Fruit fly (Drosophila melanogaster): ENCODE measurements around the gene Dys.

Gene Dys

dm6 chr3R:19463874-19464549 lies 3.1 kb downstream of the Dys start (continued):
- TF ChIP-seq Ets97D (GFP tag; optimal IDR thresholded peaks at IDR 0.05): no peak
- TF ChIP-seq gsb (GFP tag; IDR thresholded peaks at IDR 0.05): no peak
- TF ChIP-seq aop (GFP tag; IDR thresholded peaks at IDR 0.05): no peak
- no peak for TF ChIP-seq BEAF-32 (GFP tag; optimal IDR thresholded peaks at IDR 0.05)
- peak; percentile 4 for TF ChIP-seq cwo (GFP tag; optimal IDR thresholded peaks at IDR 0.05)
- TF ChIP-seq bsh (GFP tag; optimal IDR thresholded peaks at IDR 0.05): peak in 1 of 2 experiments; percentile 73
- peak; percentile 77 for TF ChIP-seq CG6813 (GFP tag; optimal IDR thresholded peaks at IDR 0.05)
- peak; percentile 55 for TF ChIP-seq run (tag; optimal IDR thresholded peaks at IDR 0.05)
- TF ChIP-seq Hr78 (GFP tag; optimal IDR thresholded peaks at IDR 0.05): peak in 1 of 2 experiments; percentile 3
- no peak for TF ChIP-seq Dref (GFP tag; IDR thresholded peaks at IDR 0.05)
- TF ChIP-seq CG8359 (GFP tag; optimal IDR thresholded peaks at IDR 0.05; ENCODE audit: borderline replicate concordance): peak; percentile 80
- TF ChIP-seq eyg (GFP tag; optimal IDR thresholded peaks at IDR 0.05): peak; percentile 58
- TF ChIP-seq CG17186 (GFP tag; optimal IDR thresholded peaks at IDR 0.05): peak; percentile 55
- TF ChIP-seq oc (tag; optimal IDR thresholded peaks at IDR 0.05): peak; percentile 48
- peak; percentile 4 for TF ChIP-seq Six4 (GFP tag; optimal IDR thresholded peaks at IDR 0.05)
- TF ChIP-seq CG43689 (GFP tag; IDR thresholded peaks at IDR 0.05): 0 out of 2 replicates have a peak, but pooled peaks have one; percentile 37
- TF ChIP-seq Gsc (GFP tag; IDR thresholded peaks at IDR 0.05): no peak
- TF ChIP-seq Stat92E (GFP tag; optimal IDR thresholded peaks at IDR 0.05): no peak
- TF ChIP-seq ci (GFP tag; IDR thresholded peaks at IDR 0.05): peak; percentile 90
- peak; percentile 18 for TF ChIP-seq Myb (GFP tag; optimal IDR thresholded peaks at IDR 0.05)
- no peak for TF ChIP-seq gfzf (GFP tag; optimal IDR thresholded peaks at IDR 0.05)
- no peak for TF ChIP-seq CG8478 (optimal IDR thresholded peaks at IDR 0.05)
- TF ChIP-seq CG3838 (GFP tag; optimal IDR thresholded peaks at IDR 0.05): peak; percentile 61
- peak; percentile 47 for TF ChIP-seq NC2α (GFP tag; optimal IDR thresholded peaks at IDR 0.05)
- TF ChIP-seq Dip2 (GFP tag; IDR thresholded peaks at IDR 0.05): no peak
- peak; percentile 44; the same call in 1 of the 2 replicates for TF ChIP-seq CG14014 (GFP tag; IDR thresholded peaks at IDR 0.05)
- TF ChIP-seq trem (tag; optimal IDR thresholded peaks at IDR 0.05): peak; percentile 38
- peak; percentile 78 for TF ChIP-seq CG17568 (GFP tag; optimal IDR thresholded peaks at IDR 0.05)
- TF ChIP-seq Hey (tag; optimal IDR thresholded peaks at IDR 0.05): peak; percentile 39
- no peak for TF ChIP-seq zen2 (GFP tag; IDR thresholded peaks at IDR 0.05; ENCODE audit: partially characterized antibody)
- TF ChIP-seq CG17912 (GFP tag; optimal IDR thresholded peaks at IDR 0.05): no peak
- TF ChIP-seq gce (GFP tag; IDR thresholded peaks at IDR 0.05): no peak
- peak; percentile 44 for TF ChIP-seq CG12942 (GFP tag; optimal IDR thresholded peaks at IDR 0.05)
- peak; percentile 36 for TF ChIP-seq lilli (GFP tag; optimal IDR thresholded peaks at IDR 0.05)
- peak; percentile 78 for TF ChIP-seq Camta (GFP tag; optimal IDR thresholded peaks at IDR 0.05)
- peak; percentile 14 for TF ChIP-seq Max (GFP tag; optimal IDR thresholded peaks at IDR 0.05)
- TF ChIP-seq NC2β (GFP tag; optimal IDR thresholded peaks at IDR 0.05): peak; percentile 69
- TF ChIP-seq Bdp1 (GFP tag; optimal IDR thresholded peaks at IDR 0.05): peak; percentile 45
- peak; percentile 70 for TF ChIP-seq gcm (GFP tag; optimal IDR thresholded peaks at IDR 0.05)
- peak; percentile 72 for TF ChIP-seq Side (GFP tag; optimal IDR thresholded peaks at IDR 0.05)
- peak; percentile 45; the same call in 1 of the 2 replicates for TF ChIP-seq CG32767 (GFP tag; IDR thresholded peaks at IDR 0.05)
- peak in 1 of 3 experiments; percentile 62 for TF ChIP-seq lola (GFP tag; optimal IDR thresholded peaks at IDR 0.05)
- peak; percentile 13 for TF ChIP-seq Xbp1 (GFP tag; optimal IDR thresholded peaks at IDR 0.05)
- TF ChIP-seq pum (GFP tag; optimal IDR thresholded peaks at IDR 0.05): no peak
- TF ChIP-seq Fer3 (tag; optimal IDR thresholded peaks at IDR 0.05): peak; percentile 57
- no peak for TF ChIP-seq ind (GFP tag; optimal IDR thresholded peaks at IDR 0.05)
- TF ChIP-seq HLH3B (GFP tag; IDR thresholded peaks at IDR 0.05): peak; percentile 12; the same call in 1 of the 2 replicates
- no peak for TF ChIP-seq sima (GFP tag; optimal IDR thresholded peaks at IDR 0.05)
- peak; percentile 64 for TF ChIP-seq unpg (GFP tag; optimal IDR thresholded peaks at IDR 0.05)
